Fruit fly (Drosophila melanogaster) Kc167 (cell line): ENCODE data around the gene Vav.

ENCODE experiments used
- Myc ChIP-seq: fragments of >200 bp; optimal IDR thresholded peaks from 2 replicates; lab custom pipeline; 2017; ENCODE audit warnings: missing external identifiers
- Sin3A ChIP-seq: fragments of >200 bp; optimal IDR thresholded peaks from 2 replicates; lab custom pipeline; 2018; ENCODE audit warnings: missing external identifiers
- insv ChIP-seq: fragments of >200 bp; optimal IDR thresholded peaks from 3 replicates; lab custom pipeline; 2018; ENCODE audit warnings: missing external identifiers
- psq ChIP-seq: fragments of >200 bp; optimal IDR thresholded peaks from 2 replicates; lab custom pipeline; 2017; ENCODE audit warnings: missing external identifiers
- ttk ChIP-seq: sonication (Bioruptor generic); optimal IDR thresholded peaks from 2 replicates; lab custom pipeline; 2017; ENCODE audit warnings: missing external identifiers

DNA sequence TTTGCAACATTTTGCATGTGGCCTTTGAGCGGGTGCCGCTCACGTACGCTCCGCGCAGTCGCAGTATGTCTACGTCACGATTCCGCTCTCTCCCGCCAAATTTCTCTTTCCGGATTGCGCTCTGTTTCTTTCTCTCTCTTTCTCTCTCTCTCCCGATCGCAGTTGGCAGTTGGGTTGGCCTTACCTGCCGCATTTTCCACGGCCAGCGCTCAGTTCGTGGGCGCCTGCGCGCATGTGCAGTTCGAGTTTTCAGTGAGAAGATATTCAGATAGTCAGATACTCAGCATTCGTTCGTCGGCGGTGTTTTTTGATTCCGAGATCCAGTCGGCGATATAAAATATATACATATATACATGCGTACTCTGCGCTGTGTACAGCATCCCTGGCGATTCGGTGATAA, 41.2 kb upstream of the Vav start, which contains the start of gene CG7884:
- TF ChIP-seq psq (no peak), insv (no peak), ttk (no peak), Myc (no peak), Sin3A (lab: Kevin White, UChicago) (no peak)
